Fruit fly (Drosophila melanogaster): ENCODE data around the gene CG15167.
A peak's percentile ranks its signal among the peaks of the same experiment; 100 is the strongest.

The CG15167 gene

dm6 chr2L:18740010-18740409 lies at the start of gene CG15167, which contains the start of gene CG42752:
Gene CG15167, plus strand, starts transcription at chr2L:18740358.
Gene CG42752, minus strand, starts transcription at chr2L:18740110.
- TF ChIP-seq Dll (optimal IDR thresholded peaks at IDR 0.05), result no peak
- no peak for TF ChIP-seq CG8478 (optimal IDR thresholded peaks at IDR 0.05)
- TF ChIP-seq pan (optimal IDR thresholded peaks at IDR 0.05), result no peak
- TF ChIP-seq usp (GFP tag; optimal IDR thresholded peaks at IDR 0.05), result no peak

dm6 chr2L:18693877-18694723 lies 46.1 kb upstream of the CG15167 start:
- TF ChIP-seq pan (optimal IDR thresholded peaks at IDR 0.05), result peak; percentile 3
- no peak for TF ChIP-seq EcR (GFP tag; optimal IDR thresholded peaks at IDR 0.05)
- no peak for TF ChIP-seq Dll (optimal IDR thresholded peaks at IDR 0.05)
- no peak for TF ChIP-seq psq (optimal IDR thresholded peaks at IDR 0.05)
- TF ChIP-seq usp (GFP tag; optimal IDR thresholded peaks at IDR 0.05), result no peak

- TF ChIP-seq EcR (GFP tag; optimal IDR thresholded peaks at IDR 0.05) (no peak), CG8478 (optimal IDR thresholded peaks at IDR 0.05) (no peak), usp (GFP tag; optimal IDR thresholded peaks at IDR 0.05) (no peak), Dll (optimal IDR thresholded peaks at IDR 0.05) (no peak), psq (optimal IDR thresholded peaks at IDR 0.05) (no peak), pan (optimal IDR thresholded peaks at IDR 0.05) (no peak)
Observed at dm6 chr2L:18694724-18695105, 45.4 kb upstream of the CG15167 start.

- TF ChIP-seq EcR (GFP tag; optimal IDR thresholded peaks at IDR 0.05) (no peak), pan (optimal IDR thresholded peaks at IDR 0.05) (no peak), Dll (optimal IDR thresholded peaks at IDR 0.05) (no peak)
Observed at dm6 chr2L:18695404-18695804, 44.8 kb upstream of the CG15167 start, which contains the start of the genes CG10383 and CG10338. Gene CG10383, minus strand, starts transcription at chr2L:18695602. Gene CG10338, plus strand, starts transcription at chr2L:18695664.

DNA sequence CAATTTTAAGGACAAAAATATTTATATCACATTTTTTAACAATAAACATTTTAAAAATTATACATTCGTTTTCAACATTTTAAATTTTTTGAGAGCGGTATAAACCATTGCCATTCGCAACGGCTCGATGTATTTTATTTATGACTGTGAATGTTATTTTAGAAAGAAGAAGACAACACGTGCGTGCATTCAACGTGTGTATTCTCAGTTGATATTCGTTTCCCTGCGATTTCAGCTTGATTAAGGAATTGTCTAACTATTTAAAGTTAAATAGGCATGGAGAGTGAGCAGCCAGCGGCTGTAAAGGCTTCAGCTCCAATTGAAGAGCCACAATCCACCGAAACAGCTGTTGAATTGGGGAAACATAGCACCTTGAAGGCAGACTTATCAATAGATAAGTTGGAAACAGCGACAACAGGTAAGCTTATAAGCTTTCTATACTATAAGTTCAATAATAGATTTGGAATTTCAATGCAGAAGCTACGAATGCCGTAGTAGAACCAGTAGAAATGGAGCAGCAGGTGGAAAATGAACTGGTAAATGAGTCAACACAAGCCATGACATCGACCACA lies 41.5 kb upstream of the CG15167 start, which contains the start of gene CG10341:
TSS of gene CG10341 (plus strand) at position 156 of the 572 bp plus-strand sequence.
- TF ChIP-seq pan (optimal IDR thresholded peaks at IDR 0.05) (no peak), EcR (GFP tag; optimal IDR thresholded peaks at IDR 0.05) (no peak), psq (optimal IDR thresholded peaks at IDR 0.05) (no peak), CG8478 (optimal IDR thresholded peaks at IDR 0.05) (no peak), Dll (optimal IDR thresholded peaks at IDR 0.05) (no peak), usp (GFP tag; optimal IDR thresholded peaks at IDR 0.05) (no peak)

- TF ChIP-seq psq (optimal IDR thresholded peaks at IDR 0.05) (no peak), CG8478 (optimal IDR thresholded peaks at IDR 0.05) (no peak), usp (GFP tag; optimal IDR thresholded peaks at IDR 0.05) (no peak), EcR (GFP tag; optimal IDR thresholded peaks at IDR 0.05) (no peak), Dll (optimal IDR thresholded peaks at IDR 0.05) (no peak), pan (optimal IDR thresholded peaks at IDR 0.05) (no peak)
Observed at dm6 chr2L:18702721-18703488, 37.3 kb upstream of the CG15167 start, which contains the start of the genes CG10376 and CG10343. Gene CG10376, minus strand, starts transcription at chr2L:18703105. Gene CG10343, plus strand, starts transcription at chr2L:18703473.

- TF ChIP-seq usp (GFP tag; optimal IDR thresholded peaks at IDR 0.05) (no peak), Dll (optimal IDR thresholded peaks at IDR 0.05) (no peak)
Observed at dm6 chr2L:18705617-18706046, 34.5 kb upstream of the CG15167 start, which contains the start of gene Jwa. Gene Jwa, minus strand, starts transcription at chr2L:18705703.

DNA sequence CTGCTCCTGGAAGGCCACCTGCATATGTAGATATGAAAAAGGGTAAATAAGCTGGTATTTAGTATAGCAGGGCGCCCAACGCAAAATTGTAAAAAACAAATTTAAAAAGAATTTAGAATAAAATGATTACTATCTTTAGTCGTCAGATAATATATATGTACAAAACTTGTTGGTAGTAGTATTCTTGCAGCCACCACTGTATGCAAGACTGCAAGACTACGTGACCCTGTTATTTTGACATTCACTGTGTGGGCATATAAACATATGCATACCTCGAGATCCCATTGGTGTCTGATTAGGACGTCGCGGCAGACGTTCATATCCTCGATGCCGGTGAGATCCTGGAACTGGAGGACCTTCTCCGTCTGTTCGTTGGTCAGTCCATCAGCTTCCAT lies 32.3 kb upstream of the CG15167 start:
- TF ChIP-seq EcR (GFP tag; optimal IDR thresholded peaks at IDR 0.05) (no peak), pan (optimal IDR thresholded peaks at IDR 0.05) (no peak), psq (optimal IDR thresholded peaks at IDR 0.05) (no peak), usp (GFP tag; optimal IDR thresholded peaks at IDR 0.05) (no peak), CG8478 (optimal IDR thresholded peaks at IDR 0.05) (no peak), Dll (optimal IDR thresholded peaks at IDR 0.05) (no peak)

dm6 chr2L:18708239-18708891 lies 31.8 kb upstream of the CG15167 start, which contains the start of the genes Faf2 and Grip71:
Gene Faf2, minus strand, starts transcription at chr2L:18708688.
Gene Grip71, plus strand, starts transcription at chr2L:18708846.
- TF ChIP-seq usp (GFP tag; optimal IDR thresholded peaks at IDR 0.05), result no peak
- no peak for TF ChIP-seq psq (optimal IDR thresholded peaks at IDR 0.05)
- TF ChIP-seq pan (optimal IDR thresholded peaks at IDR 0.05), result no peak
- TF ChIP-seq EcR (GFP tag; optimal IDR thresholded peaks at IDR 0.05), result no peak
- no peak for TF ChIP-seq Dll (optimal IDR thresholded peaks at IDR 0.05)
- no peak for TF ChIP-seq CG8478 (optimal IDR thresholded peaks at IDR 0.05)

DNA sequence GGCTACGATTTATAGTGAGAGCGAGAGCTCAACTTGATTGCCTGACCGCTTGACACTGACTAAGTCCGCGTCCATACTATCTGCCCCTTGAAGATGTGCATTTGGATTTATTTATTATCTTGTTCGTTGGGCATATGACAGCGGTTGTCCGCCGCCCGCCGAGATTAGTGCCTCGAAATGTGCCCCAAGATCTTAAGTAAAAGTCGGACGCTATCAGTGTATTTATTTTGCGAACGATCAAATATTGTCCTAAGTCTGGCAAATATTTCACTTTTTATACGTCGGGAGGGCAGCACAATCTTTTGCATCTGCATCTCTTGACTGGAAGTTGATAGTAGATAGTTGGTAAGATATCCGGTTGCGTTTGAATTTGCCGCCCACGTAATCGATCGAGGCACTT lies 26.5 kb upstream of the CG15167 start, which contains the start of gene Irk3:
TSS of gene Irk3 (minus strand) at position 63 of the 400 bp plus-strand sequence.
- TF ChIP-seq psq (optimal IDR thresholded peaks at IDR 0.05) (no peak), pan (optimal IDR thresholded peaks at IDR 0.05) (no peak), EcR (GFP tag; optimal IDR thresholded peaks at IDR 0.05) (no peak), Dll (optimal IDR thresholded peaks at IDR 0.05) (no peak), CG8478 (optimal IDR thresholded peaks at IDR 0.05) (no peak), usp (GFP tag; optimal IDR thresholded peaks at IDR 0.05) (no peak)

DNA sequence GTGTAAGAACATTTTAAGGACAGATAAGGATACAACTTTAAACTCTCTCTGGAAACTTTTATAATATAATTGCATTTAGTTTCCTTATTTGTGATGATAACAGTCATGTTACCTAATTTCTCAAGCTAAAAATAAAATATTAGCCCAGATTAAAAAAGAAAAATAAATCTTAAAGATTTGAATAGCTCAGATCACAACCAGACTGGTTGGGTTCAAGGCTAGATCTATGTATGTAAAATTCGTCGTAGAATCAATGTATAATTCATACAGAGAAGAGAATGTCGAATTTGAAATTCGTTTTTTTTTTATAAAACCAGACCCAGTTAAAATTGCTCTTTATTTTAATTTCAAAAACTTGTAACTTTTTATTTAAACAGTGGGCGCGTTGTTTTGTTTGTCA lies 26.1 kb upstream of the CG15167 start:
- TF ChIP-seq usp (GFP tag; optimal IDR thresholded peaks at IDR 0.05) (no peak), Dll (optimal IDR thresholded peaks at IDR 0.05) (no peak), EcR (GFP tag; optimal IDR thresholded peaks at IDR 0.05) (no peak), psq (optimal IDR thresholded peaks at IDR 0.05) (no peak), pan (optimal IDR thresholded peaks at IDR 0.05) (no peak)

Measured in whole organism.